Fruit fly (Drosophila melanogaster): ENCODE measurements around the gene Crtc.
A peak's percentile ranks its signal among the peaks of the same experiment; 100 is the strongest.

Crtc gene

DNA sequence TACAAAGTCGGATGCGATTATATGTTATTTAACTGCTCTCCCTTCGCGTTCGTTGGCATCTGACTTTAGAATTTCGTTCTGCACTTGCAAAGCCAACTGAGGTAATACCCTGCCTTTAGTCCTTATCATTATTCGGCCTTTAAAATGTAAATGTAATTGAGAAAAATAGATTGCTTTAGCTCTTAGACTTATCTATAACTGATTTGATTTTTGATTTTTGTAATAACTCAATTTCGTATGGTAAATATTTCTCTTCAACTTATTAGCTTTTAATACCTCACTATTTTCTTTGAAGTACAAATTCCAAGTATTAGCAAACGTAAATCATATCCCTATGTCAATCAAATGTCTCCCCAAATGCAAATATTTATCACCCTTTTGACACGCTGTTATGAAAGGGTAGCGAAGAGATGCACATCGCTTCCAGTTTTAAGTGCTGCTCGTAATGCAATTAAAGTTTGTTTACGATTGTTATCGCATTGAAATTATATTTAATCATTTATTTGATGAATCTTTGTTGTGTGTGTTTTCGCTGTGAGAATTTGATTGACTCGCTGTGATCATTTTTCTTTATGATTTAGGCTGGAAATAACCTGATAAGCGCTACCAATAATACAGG is 44.7 kb downstream of the Crtc start:
- TF ChIP-seq Abd-B (GFP tag; optimal IDR thresholded peaks at IDR 0.05): no peak
- no peak for TF ChIP-seq sage (GFP tag; optimal IDR thresholded peaks at IDR 0.05)
- TF ChIP-seq jim (GFP tag; optimal IDR thresholded peaks at IDR 0.05): no peak
- TF ChIP-seq fru (GFP tag; optimal IDR thresholded peaks at IDR 0.05): no peak
- TF ChIP-seq CG32264 (GFP tag; optimal IDR thresholded peaks at IDR 0.05): no peak
- no peak for TF ChIP-seq psq (GFP tag; optimal IDR thresholded peaks at IDR 0.05)
- TF ChIP-seq dmrt93B (GFP tag; optimal IDR thresholded peaks at IDR 0.05): no peak

DNA sequence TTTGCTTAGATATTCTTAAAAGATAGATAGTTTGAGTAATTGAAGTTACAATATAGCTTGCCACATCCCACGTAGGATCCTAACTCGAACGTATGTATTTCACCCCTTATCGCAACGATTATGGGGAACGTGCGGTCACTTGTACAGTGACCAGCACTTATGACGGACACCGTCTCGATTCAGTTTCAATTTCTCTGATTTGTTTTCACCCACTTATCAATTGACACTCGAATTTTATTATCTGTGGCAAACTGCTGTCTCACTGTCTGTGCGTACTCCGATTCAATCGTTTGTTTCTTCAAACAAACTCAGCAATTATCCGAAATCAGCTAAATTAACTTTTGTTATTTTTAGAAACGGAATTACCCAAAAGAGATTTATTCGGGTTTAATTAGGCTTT is 46.1 kb downstream of the Crtc start:
- TF ChIP-seq h (GFP tag; optimal IDR thresholded peaks at IDR 0.05): peak; percentile 25
- TF ChIP-seq psq (GFP tag; optimal IDR thresholded peaks at IDR 0.05): no peak
- peak in 1 of 2 experiments; percentile 6 for TF ChIP-seq foxo (GFP tag; optimal IDR thresholded peaks at IDR 0.05)
- no peak for TF ChIP-seq GATAd (GFP tag; optimal IDR thresholded peaks at IDR 0.05)
- TF ChIP-seq sv (GFP tag; optimal IDR thresholded peaks at IDR 0.05): no peak

DNA sequence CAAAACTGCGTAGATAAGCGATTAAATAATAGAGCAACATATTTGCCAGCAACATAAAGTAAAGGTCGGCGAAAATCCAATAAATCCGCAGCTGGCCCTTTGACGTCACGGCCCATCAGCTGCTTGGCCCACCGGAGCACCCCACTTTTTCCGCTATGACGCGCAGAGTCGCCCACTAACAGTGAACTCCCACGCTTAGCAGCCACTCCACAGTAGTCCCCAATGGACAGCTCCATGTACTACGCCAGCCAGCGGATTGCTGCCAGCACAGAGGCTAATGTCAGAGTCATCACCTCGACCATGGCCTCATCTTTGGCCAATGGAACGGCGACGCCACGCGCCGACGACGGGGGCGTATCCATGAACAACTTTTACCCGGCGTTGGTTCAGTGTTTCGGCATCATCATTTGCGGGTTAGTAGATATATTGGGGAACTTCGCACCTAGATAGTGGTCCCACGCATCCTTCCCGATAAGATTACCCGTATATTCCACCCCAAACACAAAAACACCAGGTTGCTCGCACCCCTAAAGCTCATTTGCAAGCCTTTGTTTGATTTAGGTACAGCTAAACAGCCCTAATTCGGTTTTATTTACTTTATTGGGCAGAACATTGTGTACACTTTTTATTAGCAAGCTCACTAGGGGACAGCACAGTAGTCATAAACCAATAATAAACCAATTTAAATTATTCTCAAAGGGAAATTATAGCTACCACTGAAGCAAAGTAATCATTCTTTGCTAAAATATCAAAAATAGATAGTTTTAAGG is 46.8 kb downstream of the Crtc start:
- TF ChIP-seq br (GFP tag; optimal IDR thresholded peaks at IDR 0.05) (no peak), CG9705 (GFP tag; optimal IDR thresholded peaks at IDR 0.05) (no peak), Hnf4 (GFP tag; optimal IDR thresholded peaks at IDR 0.05) (no peak), Dfd (GFP tag; optimal IDR thresholded peaks at IDR 0.05) (no peak), jim (GFP tag; optimal IDR thresholded peaks at IDR 0.05) (no peak), OdsH (GFP tag; optimal IDR thresholded peaks at IDR 0.05) (no peak), sage (GFP tag; optimal IDR thresholded peaks at IDR 0.05) (no peak), h (GFP tag; optimal IDR thresholded peaks at IDR 0.05) (no peak), Jra (GFP tag; optimal IDR thresholded peaks at IDR 0.05) (no peak), sv (GFP tag; optimal IDR thresholded peaks at IDR 0.05) (no peak), rgr (GFP tag; optimal IDR thresholded peaks at IDR 0.05) (no peak), Rel (GFP tag; optimal IDR thresholded peaks at IDR 0.05) (no peak), Rel (tag; optimal IDR thresholded peaks at IDR 0.05) (no peak), Hr78 (GFP tag; optimal IDR thresholded peaks at IDR 0.05) (no peak), N (GFP tag; optimal IDR thresholded peaks at IDR 0.05) (no peak), psq (GFP tag; optimal IDR thresholded peaks at IDR 0.05) (no peak), HLH106 (tag; optimal IDR thresholded peaks at IDR 0.05) (no peak)

DNA sequence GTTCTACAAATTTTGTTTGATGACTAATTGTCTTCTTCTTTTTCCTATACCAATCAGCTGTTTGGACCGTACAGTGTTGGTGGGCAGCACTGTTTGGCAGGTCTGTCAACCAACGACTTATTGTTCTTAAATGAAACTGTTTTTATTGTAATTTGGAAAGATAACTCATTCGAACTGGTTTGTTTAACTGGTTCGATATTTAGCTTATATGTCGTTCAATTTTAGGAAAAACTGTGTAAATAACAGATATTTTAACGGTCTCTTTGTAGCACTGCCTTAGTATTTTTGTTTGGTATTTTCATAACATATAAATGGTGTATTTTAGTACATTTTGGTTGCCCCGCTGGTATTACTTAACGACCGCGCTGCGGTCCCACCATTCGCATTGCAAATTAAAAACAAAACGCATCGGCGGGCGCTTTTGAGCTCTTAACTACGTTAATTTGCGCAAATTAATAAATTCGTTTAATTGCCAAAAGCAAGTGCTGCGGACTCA is 47.5 kb downstream of the Crtc start, which contains the start of the genes Vps60 and anchor:
Gene Vps60, minus strand, starts transcription at position 175 of the 496 bp plus-strand sequence.
Gene anchor, plus strand, starts transcription at position 374 of the 496 bp plus-strand sequence.
- TF ChIP-seq Dfd (GFP tag; optimal IDR thresholded peaks at IDR 0.05) (no peak), fru (GFP tag; optimal IDR thresholded peaks at IDR 0.05) (peak; percentile 78), CG32264 (GFP tag; optimal IDR thresholded peaks at IDR 0.05) (peak; percentile 50), psq (GFP tag; optimal IDR thresholded peaks at IDR 0.05) (peak; percentile 63), tai (GFP tag; optimal IDR thresholded peaks at IDR 0.05) (peak; percentile 92), N (GFP tag; optimal IDR thresholded peaks at IDR 0.05) (no peak), dl (GFP tag; optimal IDR thresholded peaks at IDR 0.05; ENCODE audit: insufficient read depth in 1 of 2, partially characterized antibody in 2 of 2) (no peak), GATAd (GFP tag; optimal IDR thresholded peaks at IDR 0.05) (no peak), brk (GFP tag; optimal IDR thresholded peaks at IDR 0.05) (peak; percentile 84), foxo (GFP tag; optimal IDR thresholded peaks at IDR 0.05) (peak in 1 of 2 experiments; percentile 79), Hr78 (GFP tag; optimal IDR thresholded peaks at IDR 0.05) (no peak), sv (GFP tag; optimal IDR thresholded peaks at IDR 0.05) (peak; percentile 54), Jra (GFP tag; optimal IDR thresholded peaks at IDR 0.05) (peak; percentile 93), br (GFP tag; optimal IDR thresholded peaks at IDR 0.05) (peak; percentile 75), dmrt93B (GFP tag; optimal IDR thresholded peaks at IDR 0.05) (peak; percentile 6), Mio (GFP tag; optimal IDR thresholded peaks at IDR 0.05) (peak; percentile 29), CrebA (GFP tag; optimal IDR thresholded peaks at IDR 0.05; ENCODE audit: borderline replicate concordance) (no peak), jim (GFP tag; optimal IDR thresholded peaks at IDR 0.05) (no peak), dsf (GFP tag; optimal IDR thresholded peaks at IDR 0.05; ENCODE audit: borderline replicate concordance) (peak; percentile 50), OdsH (GFP tag; optimal IDR thresholded peaks at IDR 0.05) (peak; percentile 64), Dif (GFP tag; optimal IDR thresholded peaks at IDR 0.05; ENCODE audit: partially characterized antibody) (no peak), rgr (GFP tag; optimal IDR thresholded peaks at IDR 0.05) (peak; percentile 82), h (GFP tag; optimal IDR thresholded peaks at IDR 0.05) (peak; percentile 80), woc (GFP tag; optimal IDR thresholded peaks at IDR 0.05) (peak; percentile 66), Sp1 (GFP tag; optimal IDR thresholded peaks at IDR 0.05) (peak; percentile 60), Rel (GFP tag; optimal IDR thresholded peaks at IDR 0.05) (no peak), Rel (tag; optimal IDR thresholded peaks at IDR 0.05) (peak; percentile 86), pan (optimal IDR thresholded peaks at IDR 0.05) (no peak), Vsx2 (GFP tag; optimal IDR thresholded peaks at IDR 0.05; ENCODE audit: partially characterized antibody) (no peak), sage (GFP tag; optimal IDR thresholded peaks at IDR 0.05) (peak; percentile 47), lola (GFP tag; optimal IDR thresholded peaks at IDR 0.05) (no peak), Myc (optimal IDR thresholded peaks at IDR 0.05) (peak; percentile 60), Hr83 (GFP tag; optimal IDR thresholded peaks at IDR 0.05; ENCODE audit: poor library complexity, severe bottlenecking) (peak; percentile 14), ey (GFP tag; optimal IDR thresholded peaks at IDR 0.05) (peak; percentile 72), CG9705 (GFP tag; optimal IDR thresholded peaks at IDR 0.05) (peak; percentile 28), Hnf4 (GFP tag; optimal IDR thresholded peaks at IDR 0.05) (peak; percentile 90), HLH106 (tag; optimal IDR thresholded peaks at IDR 0.05) (peak; percentile 44)

Measured in whole organism, wandering third instar larva.